Worm (Caenorhabditis elegans): ENCODE measurements around the gene cdc-25.2.

ce11 chrV:1631148-1631547 is 64.3 kb downstream of the cdc-25.2 start, which contains the start of gene Y46H3D.8:
- TF ChIP-seq snpc-4 (tag; optimal IDR thresholded peaks at IDR 0.05): no peak
- no peak for TF ChIP-seq nhr-76 (tag; optimal IDR thresholded peaks at IDR 0.05)
- TF ChIP-seq nhr-28 (tag; optimal IDR thresholded peaks at IDR 0.05): no peak
- TF ChIP-seq lin-39 (tag; optimal IDR thresholded peaks at IDR 0.05): no peak
- no peak for TF ChIP-seq ama-1 (optimal IDR thresholded peaks at IDR 0.05)
- no peak for TF ChIP-seq spr-1 (tag; optimal IDR thresholded peaks at IDR 0.05)
- TF ChIP-seq ceh-82 (tag; optimal IDR thresholded peaks at IDR 0.05): no peak
- TF ChIP-seq ctbp-1 (GFP tag; IDR thresholded peaks at IDR 0.05): no peak
- TF ChIP-seq lsy-2 (tag; optimal IDR thresholded peaks at IDR 0.05): no peak
- no peak for TF ChIP-seq ceh-32 (tag; optimal IDR thresholded peaks at IDR 0.05; ENCODE audit: poor library complexity)
